Worm (Caenorhabditis elegans) whole organism, late embryonic: ENCODE data around the gene hacl-1.

Experiments used
- C08G9.2 ChIP-seq: sonication (generic microtip); optimal IDR thresholded peaks from 2 replicates; lab custom pipeline; 2016; ENCODE audit warnings: mild to moderate bottlenecking, missing genetic modification characterization, moderate library complexity, missing compliant biosample characterization
- C38D4.7 ChIP-seq: fragments of 200-800 bp; sonication (Bioruptor generic); optimal IDR thresholded peaks from 2 replicates; lab custom pipeline; 2018; ENCODE audit warnings: mild to moderate bottlenecking, missing genetic modification characterization, moderate library complexity, missing compliant biosample characterization
- K02D7.2 ChIP-seq: sonication (generic microtip); optimal IDR thresholded peaks from 2 replicates; lab custom pipeline; 2017; ENCODE audit warnings: mild to moderate bottlenecking, missing genetic modification characterization, missing compliant biosample characterization
- K09A11.1 ChIP-seq: sonication (generic microtip); optimal IDR thresholded peaks from 2 replicates; lab custom pipeline; 2017; ENCODE audit warnings: antibody characterized with exemption, mild to moderate bottlenecking, missing genetic modification characterization, missing compliant biosample characterization; ENCODE audit not compliant: insufficient read depth
- T23F11.4 ChIP-seq: fragments of 200-800 bp; sonication (Bioruptor generic); optimal IDR thresholded peaks from 2 replicates; lab custom pipeline; 2018; ENCODE audit warnings: mild to moderate bottlenecking, missing genetic modification characterization, missing compliant biosample characterization
- ahr-1 ChIP-seq: sonication (generic microtip); optimal IDR thresholded peaks from 2 replicates; lab custom pipeline; 2016; ENCODE audit warnings: missing genetic modification characterization, missing compliant biosample characterization
- ama-1 ChIP-seq: fragments of 150-350 bp; optimal IDR thresholded peaks from 2 replicates; lab custom pipeline; 2014
- ceh-14 ChIP-seq: sonication (generic microtip); optimal IDR thresholded peaks from 2 replicates; lab custom pipeline; 2016; ENCODE audit warnings: missing genotype, missing genetic modification characterization, missing compliant biosample characterization
- ceh-18 ChIP-seq: sonication (generic microtip); optimal IDR thresholded peaks from 2 replicates; lab custom pipeline; 2016; ENCODE audit warnings: missing genetic modification characterization, missing compliant biosample characterization
- ceh-2 ChIP-seq: sonication (generic microtip); optimal IDR thresholded peaks from 2 replicates; lab custom pipeline; 2016; ENCODE audit warnings: missing genotype, missing genetic modification characterization, missing compliant biosample characterization
- ceh-22 ChIP-seq: sonication (generic microtip); optimal IDR thresholded peaks from 2 replicates; lab custom pipeline; 2017; ENCODE audit warnings: missing biosample characterization, missing genetic modification characterization
- ceh-24 ChIP-seq: sonication (generic microtip); optimal IDR thresholded peaks from 2 replicates; lab custom pipeline; 2016; ENCODE audit warnings: mild to moderate bottlenecking, missing genetic modification characterization, missing compliant biosample characterization
- ceh-30 ChIP-seq: fragments of 150-350 bp; optimal IDR thresholded peaks from 2 replicates; lab custom pipeline; 2014; ENCODE audit warnings: missing biosample characterization, missing genetic modification characterization
- ceh-31 ChIP-seq: sonication (generic microtip); optimal IDR thresholded peaks from 2 replicates; lab custom pipeline; 2016; ENCODE audit warnings: missing genetic modification characterization, missing compliant biosample characterization
- ceh-34 ChIP-seq: sonication (generic microtip); optimal IDR thresholded peaks from 2 replicates; lab custom pipeline; 2016; ENCODE audit warnings: mild to moderate bottlenecking, missing genetic modification characterization, missing compliant biosample characterization
- ceh-45 ChIP-seq: fragments of 200-800 bp; sonication (Bioruptor generic); IDR thresholded peaks from 2 replicates; pipeline ENCODE4 v1.3.6; 2022; ENCODE audit warnings: missing genetic modification reagents, missing genetic modification characterization, missing compliant biosample characterization
- ceh-9 ChIP-seq: sonication (generic microtip); optimal IDR thresholded peaks from 2 replicates; lab custom pipeline; 2016; ENCODE audit warnings: mild to moderate bottlenecking, missing genetic modification characterization, inconsistent platforms, missing compliant biosample characterization
- dve-1 ChIP-seq: sonication (generic microtip); optimal IDR thresholded peaks from 2 replicates; lab custom pipeline; 2017; ENCODE audit warnings: antibody characterized with exemption, mild to moderate bottlenecking, missing genetic modification characterization, missing compliant biosample characterization
- elt-2 ChIP-seq: sonication (generic microtip); optimal IDR thresholded peaks from 2 replicates; lab custom pipeline; 2016; ENCODE audit warnings: missing genetic modification reagents, missing genetic modification characterization, missing compliant biosample characterization
- elt-4 ChIP-seq: sonication (generic microtip); optimal IDR thresholded peaks from 2 replicates; lab custom pipeline; 2016; ENCODE audit warnings: missing genetic modification characterization, missing compliant biosample characterization
- ets-4 ChIP-seq: sonication (generic microtip); optimal IDR thresholded peaks from 2 replicates; lab custom pipeline; 2016; ENCODE audit warnings: missing genetic modification characterization, missing compliant biosample characterization
- eyg-1 ChIP-seq: sonication (generic microtip); optimal IDR thresholded peaks from 2 replicates; lab custom pipeline; 2016; ENCODE audit warnings: missing genotype, missing genetic modification characterization, missing compliant biosample characterization
- fkh-10 ChIP-seq: fragments of 150-350 bp; optimal IDR thresholded peaks from 2 replicates; lab custom pipeline; 2014; ENCODE audit warnings: missing biosample characterization, missing genetic modification reagents, missing genetic modification characterization
- gmeb-2 ChIP-seq: sonication (generic microtip); optimal IDR thresholded peaks from 2 replicates; lab custom pipeline; 2016; ENCODE audit warnings: missing genetic modification characterization, inconsistent platforms, missing compliant biosample characterization
- hlh-13 ChIP-seq: fragments of 200-800 bp; sonication (Bioruptor generic); optimal IDR thresholded peaks from 2 replicates; lab custom pipeline; 2018; ENCODE audit warnings: mild to moderate bottlenecking, missing genetic modification characterization, missing compliant biosample characterization
- hlh-30 ChIP-seq: sonication (generic microtip); optimal IDR thresholded peaks from 2 replicates; lab custom pipeline; 2017; ENCODE audit warnings: antibody characterized with exemption, missing genetic modification characterization, missing compliant biosample characterization; ENCODE audit not compliant: insufficient read depth
- hlh-6 ChIP-seq: sonication (generic microtip); optimal IDR thresholded peaks from 2 replicates; lab custom pipeline; 2016; ENCODE audit warnings: missing genotype, missing genetic modification characterization, missing compliant biosample characterization
- hlh-8 ChIP-seq: sonication (generic microtip); optimal IDR thresholded peaks from 2 replicates; lab custom pipeline; 2016; ENCODE audit warnings: missing genotype, missing genetic modification characterization, missing compliant biosample characterization
- lin-11 ChIP-seq: fragments of 200-800 bp; sonication (Bioruptor generic); optimal IDR thresholded peaks from 2 replicates; lab custom pipeline; 2018; ENCODE audit warnings: mild to moderate bottlenecking, missing genetic modification characterization, missing compliant biosample characterization
- madf-2 ChIP-seq: sonication (generic microtip); optimal IDR thresholded peaks from 2 replicates; lab custom pipeline; 2017; ENCODE audit warnings: missing genetic modification characterization, missing compliant biosample characterization
- mec-3 ChIP-seq: sonication (generic microtip); optimal IDR thresholded peaks from 2 replicates; lab custom pipeline; 2016; ENCODE audit warnings: borderline replicate concordance, missing genetic modification characterization, missing compliant biosample characterization
- nhr-11 ChIP-seq: fragments of 150-350 bp; optimal IDR thresholded peaks from 2 replicates; lab custom pipeline; 2014; ENCODE audit warnings: missing biosample characterization, missing genetic modification characterization
- nhr-232 ChIP-seq: sonication (generic microtip); optimal IDR thresholded peaks from 2 replicates; lab custom pipeline; 2016; ENCODE audit warnings: missing genetic modification characterization, missing compliant biosample characterization
- npax-4 ChIP-seq: sonication (generic microtip); optimal IDR thresholded peaks from 2 replicates; lab custom pipeline; 2016; ENCODE audit warnings: missing genetic modification characterization, missing compliant biosample characterization
- odd-2 ChIP-seq: sonication (generic microtip); optimal IDR thresholded peaks from 2 replicates; lab custom pipeline; 2017; ENCODE audit warnings: antibody characterized with exemption, mild to moderate bottlenecking, missing genetic modification characterization, missing compliant biosample characterization
- pat-9 ChIP-seq: fragments of 200-800 bp; sonication (Bioruptor generic); optimal IDR thresholded peaks from 2 replicates; lab custom pipeline; 2018; ENCODE audit warnings: mild to moderate bottlenecking, missing genetic modification characterization, moderate library complexity, missing compliant biosample characterization
- pha-4 ChIP-seq: fragments of 150-350 bp; optimal IDR thresholded peaks from 2 replicates; lab custom pipeline; 2018; ENCODE audit warnings: missing biosample characterization, missing genetic modification reagents, missing genetic modification characterization
- pqm-1 ChIP-seq: sonication (generic microtip); optimal IDR thresholded peaks from 2 replicates; lab custom pipeline; 2016; ENCODE audit warnings: missing genetic modification characterization, missing compliant biosample characterization
- pros-1 ChIP-seq: fragments of 150-350 bp; optimal IDR thresholded peaks from 2 replicates; lab custom pipeline; 2014; ENCODE audit warnings: missing biosample characterization, missing genetic modification reagents, missing genetic modification characterization
- ref-2 ChIP-seq: sonication (generic microtip); optimal IDR thresholded peaks from 2 replicates; lab custom pipeline; 2016; ENCODE audit warnings: missing genetic modification characterization, missing compliant biosample characterization
- rnt-1 ChIP-seq: sonication (generic microtip); optimal IDR thresholded peaks from 2 replicates; lab custom pipeline; 2016; ENCODE audit warnings: missing genetic modification characterization, missing compliant biosample characterization
- sdc-2 ChIP-seq: sonication (generic microtip); optimal IDR thresholded peaks from 2 replicates; lab custom pipeline; 2016; ENCODE audit warnings: missing genotype, missing genetic modification characterization, missing compliant biosample characterization
- sox-2 ChIP-seq: fragments of 200-800 bp; sonication (Bioruptor generic); IDR thresholded peaks from 2 replicates; pipeline ENCODE4 v1.3.6; 2022; ENCODE audit warnings: missing genetic modification reagents, missing genetic modification characterization, missing compliant biosample characterization
- tbx-2 ChIP-seq: sonication (generic microtip); optimal IDR thresholded peaks from 2 replicates; lab custom pipeline; 2016; ENCODE audit warnings: missing genetic modification characterization, missing compliant biosample characterization
- unc-3 ChIP-seq, 2 experiments: fragments of 200-800 bp in 1 of 2; sonication (Bioruptor generic) in 1 of 2; sonication (generic microtip) in 1 of 2; conservative IDR thresholded peaks in 1 of 2; optimal IDR thresholded peaks in 1 of 2; 2 replicates each; pipeline versions ENCODE4 v1.3.6 to Lab custom; 2016 to 2022; ENCODE audit warnings: missing compliant biosample characterization in 2 of 2, missing genetic modification characterization in 2 of 2, missing genetic modification reagents in 1 of 2
- unc-42 ChIP-seq: sonication (generic microtip); optimal IDR thresholded peaks from 2 replicates; lab custom pipeline; 2016; ENCODE audit warnings: missing genotype, missing genetic modification characterization, missing compliant biosample characterization
- zip-5 ChIP-seq: sonication (generic microtip); optimal IDR thresholded peaks from 2 replicates; lab custom pipeline; 2016; ENCODE audit warnings: missing genetic modification characterization, missing compliant biosample characterization

The hacl-1 gene

ce11 chrII:11455140-11455539 is 37.6 kb downstream of the hacl-1 start:
- no peak for TF ChIP-seq dve-1 (tag; lab: Kevin White, UChicago)
- no peak for TF ChIP-seq madf-2 (tag; lab: Kevin White, UChicago)
- TF ChIP-seq elt-4 (tag; lab: Kevin White, UChicago), result no peak
- no peak for TF ChIP-seq sdc-2 (tag; lab: Kevin White, UChicago)
- TF ChIP-seq pat-9 (tag; lab: Kevin White, UChicago), result no peak
- TF ChIP-seq, all 69 proteins: peak for 0

DNA sequence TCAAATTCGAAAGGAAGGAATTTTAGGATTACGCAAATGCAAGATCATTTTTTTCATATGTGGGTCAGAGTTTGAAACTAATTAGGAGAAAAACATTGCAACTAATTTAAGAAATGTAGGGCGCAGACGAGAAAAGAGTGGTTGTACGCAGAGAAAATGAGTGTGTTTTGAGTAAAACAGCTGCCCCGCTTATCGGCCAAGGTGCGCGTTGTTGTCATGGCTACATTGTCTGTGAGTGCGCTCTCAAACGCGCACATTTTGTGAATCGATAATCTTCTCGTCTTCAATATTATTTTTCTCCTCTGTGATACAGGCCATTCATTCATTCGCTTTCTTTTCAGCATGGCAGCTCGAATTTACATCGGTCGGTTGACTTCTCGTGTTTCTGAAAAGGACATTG is 39.1 kb downstream of the hacl-1 start:
- no peak for TF ChIP-seq nhr-11 (tag; lab: Kevin White, UChicago)
- TF ChIP-seq hlh-13 (GFP tag; lab: Kevin White, UChicago), result no peak
- no peak for TF ChIP-seq C08G9.2 (tag; lab: Kevin White, UChicago)
- no peak for TF ChIP-seq unc-3 (GFP tag; conservative IDR thresholded peaks at IDR 0.05; lab: Robert Waterston, UW)
- no peak for TF ChIP-seq unc-3 (tag; optimal IDR thresholded peaks at IDR 0.05; lab: Kevin White, UChicago)
- TF ChIP-seq ama-1 (lab: Kevin White, UChicago), result no peak
- TF ChIP-seq pqm-1 (tag; lab: Kevin White, UChicago), result no peak
- no peak for TF ChIP-seq pat-9 (tag; lab: Kevin White, UChicago)
- no peak for TF ChIP-seq nhr-232 (tag; lab: Kevin White, UChicago)
- no peak for TF ChIP-seq ref-2 (tag; lab: Kevin White, UChicago)
- TF ChIP-seq T23F11.4, result no peak
- TF ChIP-seq unc-42, result no peak
- TF ChIP-seq ets-4 (tag; lab: Kevin White, UChicago), result no peak
- no peak for TF ChIP-seq hlh-8 (tag; lab: Kevin White, UChicago)
- no peak for TF ChIP-seq hlh-6 (tag; lab: Kevin White, UChicago)
- TF ChIP-seq ceh-9, result no peak
- no peak for TF ChIP-seq ceh-18 (tag; lab: Kevin White, UChicago)
- TF ChIP-seq, all 69 proteins: peak for 0

DNA sequence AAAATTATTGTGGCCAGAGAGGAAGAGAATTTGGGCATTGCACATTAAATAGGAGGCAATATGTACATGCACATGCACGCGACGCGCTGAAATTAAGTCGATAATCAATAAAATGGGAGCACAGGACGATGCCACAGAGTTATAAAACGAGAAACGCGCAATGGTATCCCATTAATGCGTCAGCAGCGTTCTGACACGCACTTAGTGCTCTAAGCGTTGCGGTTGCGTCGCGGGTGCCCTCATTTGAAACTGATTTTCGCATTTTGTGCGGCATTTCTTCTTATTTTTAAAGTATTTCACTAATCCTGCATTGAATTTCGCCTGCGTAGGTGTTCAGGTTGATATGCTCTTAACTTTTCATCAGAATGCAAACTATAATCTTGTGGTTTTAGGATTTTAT is 39.7 kb downstream of the hacl-1 start, which contains the start of gene rsp-1:
Gene rsp-1, plus strand, starts transcription at position 338 of the 400 bp plus-strand sequence.
- TF ChIP-seq ceh-2 (tag; lab: Kevin White, UChicago) (peak; percentile 43), unc-42 (peak; percentile 81), pha-4 (tag; lab: Kevin White, UChicago) (no peak), K09A11.1 (peak; percentile 11), odd-2 (tag; lab: Kevin White, UChicago) (no peak), fkh-10 (peak; percentile 13), ref-2 (tag; lab: Kevin White, UChicago) (peak; percentile 69), lin-11 (tag; lab: Kevin White, UChicago) (no peak), zip-5 (tag; lab: Kevin White, UChicago) (no peak), pros-1 (no peak), pat-9 (tag; lab: Kevin White, UChicago) (peak; percentile 49), eyg-1 (no peak), C38D4.7 (GFP tag; lab: Kevin White, UChicago) (no peak), ceh-24 (tag; lab: Kevin White, UChicago) (no peak), sox-2 (no peak), hlh-8 (tag; lab: Kevin White, UChicago) (no peak), mec-3 (tag; lab: Kevin White, UChicago) (no peak), rnt-1 (peak; percentile 71), ceh-9 (no peak), ceh-31 (tag; lab: Kevin White, UChicago) (peak; percentile 78), ceh-18 (tag; lab: Kevin White, UChicago) (peak; percentile 77), ahr-1 (tag; lab: Kevin White, UChicago) (no peak), ets-4 (tag; lab: Kevin White, UChicago) (peak; percentile 18), elt-2 (tag; lab: Kevin White, UChicago) (peak; percentile 51), tbx-2 (peak; percentile 77), ceh-22 (tag; lab: Kevin White, UChicago) (no peak), gmeb-2 (tag; lab: Kevin White, UChicago) (peak; percentile 35), hlh-30 (tag; lab: Kevin White, UChicago) (peak; percentile 17), K02D7.2 (no peak), madf-2 (tag; lab: Kevin White, UChicago) (peak; percentile 49), ceh-14 (peak; percentile 48), ceh-30 (tag; lab: Kevin White, UChicago) (peak; percentile 47), dve-1 (tag; lab: Kevin White, UChicago) (peak; percentile 67), elt-4 (tag; lab: Kevin White, UChicago) (no peak), npax-4 (tag; lab: Kevin White, UChicago) (no peak), ceh-45 (GFP tag; lab: Robert Waterston, UW) (no peak), ceh-34 (peak; percentile 58)
